Worm (Caenorhabditis elegans) whole organism, L1 larva: ENCODE results near the gene W01D2.6.

Experiments used
- C04F5.9 ChIP-seq: sonication (generic microtip); optimal IDR thresholded peaks from 2 replicates; lab custom pipeline; 2016; ENCODE audit warnings: missing genetic modification characterization, missing compliant biosample characterization
- Y116A8C.19 ChIP-seq: sonication (generic microtip); optimal IDR thresholded peaks from 2 replicates; lab custom pipeline; 2016; ENCODE audit warnings: missing compliant biosample characterization, missing genetic modification characterization, borderline replicate concordance
- aha-1 ChIP-seq: fragments of 150-350 bp; optimal IDR thresholded peaks from 2 replicates; lab custom pipeline; 2014; ENCODE audit warnings: missing biosample characterization, missing genetic modification characterization
- alr-1 ChIP-seq: fragments of 200-800 bp; sonication (Bioruptor generic); optimal IDR thresholded peaks from 2 replicates; lab custom pipeline; 2018; ENCODE audit warnings: borderline replicate concordance, mild to moderate bottlenecking, missing genetic modification characterization, missing compliant biosample characterization
- blmp-1 ChIP-seq: fragments of 150-350 bp; optimal IDR thresholded peaks from 2 replicates; lab custom pipeline; 2014; ENCODE audit warnings: missing biosample characterization, missing genetic modification characterization
- ceh-63 ChIP-seq: fragments of 200-800 bp; sonication (Bioruptor generic); optimal IDR thresholded peaks from 2 replicates; lab custom pipeline; 2018; ENCODE audit warnings: mild to moderate bottlenecking, missing genetic modification characterization, missing compliant biosample characterization
- ceh-8 ChIP-seq: fragments of 200-800 bp; sonication (Bioruptor generic); optimal IDR thresholded peaks from 2 replicates; lab custom pipeline; 2018; ENCODE audit warnings: mild to moderate bottlenecking, missing genetic modification characterization, moderate library complexity, missing compliant biosample characterization
- ceh-88 ChIP-seq: fragments of 200-800 bp; sonication (Bioruptor generic); IDR thresholded peaks from 2 replicates; pipeline ENCODE4 v1.3.6; 2022; ENCODE audit warnings: missing genetic modification characterization, missing compliant biosample characterization
- ceh-90 ChIP-seq: sonication (generic microtip); optimal IDR thresholded peaks from 2 replicates; lab custom pipeline; 2016; ENCODE audit warnings: missing genetic modification characterization, missing compliant biosample characterization
- ces-1 ChIP-seq: fragments of 150-350 bp; optimal IDR thresholded peaks from 2 replicates; lab custom pipeline; 2014; ENCODE audit warnings: missing biosample characterization, missing genetic modification reagents, missing genetic modification characterization
- dpl-1 ChIP-seq, 3 experiments: fragments of 150-350 bp in 2 of 3; sonication (generic microtip) in 1 of 3; optimal IDR thresholded peaks; 2 replicates each; lab custom pipeline; 2014 to 2017; ENCODE audit warnings: missing biosample characterization in 3 of 3, missing genetic modification characterization in 3 of 3, missing genetic modification reagents in 3 of 3
- efl-1 ChIP-seq, 4 experiments: fragments of 150-350 bp; optimal IDR thresholded peaks in 3 of 4; peaks in 1 of 4; 1 replicate in 1 of 4; 2 replicates in 3 of 4; lab custom pipeline; 2014; ENCODE audit warnings: missing biosample characterization in 2 of 4, missing genetic modification characterization in 2 of 4, missing genetic modification reagents in 2 of 4
- efl-3 ChIP-seq: fragments of 200-800 bp; sonication (Bioruptor generic); optimal IDR thresholded peaks from 2 replicates; lab custom pipeline; 2018; ENCODE audit warnings: mild to moderate bottlenecking, missing genetic modification characterization, missing compliant biosample characterization
- egl-13 ChIP-seq: sonication (generic microtip); optimal IDR thresholded peaks from 2 replicates; lab custom pipeline; 2016; ENCODE audit warnings: missing genotype, missing genetic modification reagents, missing genetic modification characterization, missing compliant biosample characterization
- fkh-10 ChIP-seq: sonication (generic microtip); optimal IDR thresholded peaks from 2 replicates; lab custom pipeline; 2017; ENCODE audit warnings: missing biosample characterization, missing genetic modification reagents, missing genetic modification characterization
- fkh-4 ChIP-seq: sonication (generic microtip); optimal IDR thresholded peaks from 2 replicates; lab custom pipeline; 2016; ENCODE audit warnings: missing compliant biosample characterization, missing genetic modification characterization, borderline replicate concordance
- fkh-8 ChIP-seq: sonication (generic microtip); optimal IDR thresholded peaks from 2 replicates; lab custom pipeline; 2016; ENCODE audit warnings: mild to moderate bottlenecking, missing genetic modification characterization, missing compliant biosample characterization
- fos-1 ChIP-seq: fragments of 150-350 bp; optimal IDR thresholded peaks from 2 replicates; lab custom pipeline; 2014; ENCODE audit warnings: missing biosample characterization, missing genetic modification characterization
- irx-1 ChIP-seq: sonication (generic microtip); optimal IDR thresholded peaks from 2 replicates; lab custom pipeline; 2016; ENCODE audit warnings: missing genetic modification characterization, missing compliant biosample characterization
- jun-1 ChIP-seq: fragments of 150-350 bp; optimal IDR thresholded peaks from 2 replicates; lab custom pipeline; 2014; ENCODE audit warnings: missing biosample characterization, missing genetic modification reagents, missing genetic modification characterization
- lin-13 ChIP-seq: fragments of 150-350 bp; optimal IDR thresholded peaks from 2 replicates; lab custom pipeline; 2014; ENCODE audit warnings: missing biosample characterization, missing genetic modification reagents, missing genetic modification characterization
- lin-14 ChIP-seq: fragments of 200-800 bp; sonication (Bioruptor generic); optimal IDR thresholded peaks from 2 replicates; lab custom pipeline; 2018; ENCODE audit warnings: mild to moderate bottlenecking, missing genetic modification characterization, moderate library complexity, missing compliant biosample characterization
- lin-15B ChIP-seq: fragments of 150-350 bp; sonication (generic microtip); optimal IDR thresholded peaks from 3 replicates; lab custom pipeline; 2014; ENCODE audit warnings: missing biosample characterization, missing genetic modification characterization
- lin-35 ChIP-seq, 2 experiments: fragments of 150-350 bp; optimal IDR thresholded peaks; 2 replicates each; lab custom pipeline; 2014; ENCODE audit warnings: missing biosample characterization in 2 of 2, missing genetic modification characterization in 2 of 2, missing genetic modification reagents in 2 of 2
- lir-3 ChIP-seq: sonication (generic microtip); optimal IDR thresholded peaks from 2 replicates; lab custom pipeline; 2016; ENCODE audit warnings: mild to moderate bottlenecking, missing genetic modification characterization, moderate library complexity, missing compliant biosample characterization; ENCODE audit not compliant: poor library complexity
- lsy-2 ChIP-seq, 2 experiments: fragments of 150-350 bp; optimal IDR thresholded peaks; 2 replicates each; lab custom pipeline; 2014; ENCODE audit warnings: missing biosample characterization in 2 of 2, missing genetic modification characterization in 2 of 2
- mab-9 ChIP-seq: fragments of 200-800 bp; sonication (Bioruptor generic); IDR thresholded peaks from 2 replicates; pipeline ENCODE4 v1.3.6; 2022; ENCODE audit warnings: missing genetic modification reagents, missing genetic modification characterization, missing compliant biosample characterization
- mef-2 ChIP-seq: fragments of 150-350 bp; optimal IDR thresholded peaks from 2 replicates; lab custom pipeline; 2014; ENCODE audit warnings: missing biosample characterization, missing genetic modification characterization
- mep-1 ChIP-seq: fragments of 150-350 bp; optimal IDR thresholded peaks from 2 replicates; lab custom pipeline; 2014; ENCODE audit warnings: missing biosample characterization, missing genetic modification characterization
- nhr-19 ChIP-seq: fragments of 200-800 bp; sonication (Bioruptor generic); conservative IDR thresholded peaks from 2 replicates; pipeline ENCODE4 v1.3.6; 2022; ENCODE audit warnings: missing genetic modification characterization, missing compliant biosample characterization
- nhr-20 ChIP-seq: sonication (generic microtip); optimal IDR thresholded peaks from 2 replicates; lab custom pipeline; 2016; ENCODE audit warnings: mild to moderate bottlenecking, missing genetic modification characterization, missing compliant biosample characterization
- nhr-28 ChIP-seq: fragments of 150-350 bp; optimal IDR thresholded peaks from 2 replicates; lab custom pipeline; 2014; ENCODE audit warnings: missing biosample characterization, missing genetic modification characterization
- nhr-47 ChIP-seq: sonication (generic microtip); optimal IDR thresholded peaks from 2 replicates; lab custom pipeline; 2016; ENCODE audit warnings: mild to moderate bottlenecking, missing genetic modification characterization, moderate library complexity, missing compliant biosample characterization
- nhr-77 ChIP-seq: fragments of 150-350 bp; optimal IDR thresholded peaks from 2 replicates; lab custom pipeline; 2014; ENCODE audit warnings: missing biosample characterization, missing genetic modification characterization
- nhr-90 ChIP-seq: sonication (generic microtip); optimal IDR thresholded peaks from 2 replicates; lab custom pipeline; 2016; ENCODE audit warnings: mild to moderate bottlenecking, missing genetic modification characterization, missing compliant biosample characterization; ENCODE audit not compliant: poor library complexity
- pag-3 ChIP-seq: sonication (generic microtip); optimal IDR thresholded peaks from 2 replicates; lab custom pipeline; 2017; ENCODE audit warnings: missing genetic modification characterization, mild to moderate bottlenecking, missing compliant biosample characterization, antibody characterized with exemption, borderline replicate concordance; ENCODE audit not compliant: insufficient read depth
- pax-3 ChIP-seq: fragments of 200-800 bp; sonication (Bioruptor generic); optimal IDR thresholded peaks from 2 replicates; lab custom pipeline; 2018; ENCODE audit warnings: mild to moderate bottlenecking, missing genetic modification characterization, moderate library complexity, missing compliant biosample characterization
- pqm-1 ChIP-seq: sonication (generic microtip); optimal IDR thresholded peaks from 3 replicates; lab custom pipeline; 2017; ENCODE audit warnings: missing biosample characterization, missing genetic modification characterization
- skn-1 ChIP-seq: fragments of 150-350 bp; optimal IDR thresholded peaks from 2 replicates; lab custom pipeline; 2014; ENCODE audit warnings: missing biosample characterization, missing genetic modification characterization
- snpc-4 ChIP-seq: fragments of 150-350 bp; optimal IDR thresholded peaks from 2 replicates; lab custom pipeline; 2014; ENCODE audit warnings: missing biosample characterization, missing genetic modification characterization
- snu-23 ChIP-seq: sonication (generic microtip); optimal IDR thresholded peaks from 2 replicates; lab custom pipeline; 2016; ENCODE audit warnings: missing genetic modification characterization, missing compliant biosample characterization
- sup-37 ChIP-seq: fragments of 200-800 bp; sonication (Bioruptor generic); optimal IDR thresholded peaks from 2 replicates; lab custom pipeline; 2018; ENCODE audit warnings: mild to moderate bottlenecking, missing genetic modification characterization, missing compliant biosample characterization
- tlp-1 ChIP-seq: fragments of 150-350 bp; optimal IDR thresholded peaks from 2 replicates; lab custom pipeline; 2014; ENCODE audit warnings: missing biosample characterization, missing genetic modification characterization
- unc-62 ChIP-seq: fragments of 150-350 bp; optimal IDR thresholded peaks from 2 replicates; lab custom pipeline; 2014; ENCODE audit warnings: missing biosample characterization, missing genetic modification reagents, missing genetic modification characterization
- unc-86 ChIP-seq: sonication (generic microtip); optimal IDR thresholded peaks from 2 replicates; lab custom pipeline; 2016; ENCODE audit warnings: missing genetic modification characterization, missing compliant biosample characterization
- vab-15 ChIP-seq: sonication (generic microtip); optimal IDR thresholded peaks from 2 replicates; lab custom pipeline; 2017; ENCODE audit warnings: missing genotype, mild to moderate bottlenecking, missing genetic modification characterization, missing compliant biosample characterization
- zag-1 ChIP-seq: fragments of 150-350 bp; optimal IDR thresholded peaks from 2 replicates; lab custom pipeline; 2014; ENCODE audit warnings: missing biosample characterization, missing genetic modification characterization
- zip-4 ChIP-seq: fragments of 200-800 bp; sonication (Bioruptor generic); optimal IDR thresholded peaks from 2 replicates; lab custom pipeline; 2018; ENCODE audit warnings: mild to moderate bottlenecking, missing genetic modification characterization, moderate library complexity, missing compliant biosample characterization
- ztf-11 ChIP-seq, 2 experiments: sonication (generic microtip); optimal IDR thresholded peaks; 2 replicates each; lab custom pipeline; 2016 to 2017; ENCODE audit warnings: missing genetic modification characterization in 2 of 2, missing biosample characterization in 1 of 2, missing compliant biosample characterization in 1 of 2
- ztf-4 ChIP-seq: fragments of 150-350 bp; optimal IDR thresholded peaks from 2 replicates; lab custom pipeline; 2014; ENCODE audit warnings: missing biosample characterization, missing genetic modification characterization

Gene W01D2.6

DNA sequence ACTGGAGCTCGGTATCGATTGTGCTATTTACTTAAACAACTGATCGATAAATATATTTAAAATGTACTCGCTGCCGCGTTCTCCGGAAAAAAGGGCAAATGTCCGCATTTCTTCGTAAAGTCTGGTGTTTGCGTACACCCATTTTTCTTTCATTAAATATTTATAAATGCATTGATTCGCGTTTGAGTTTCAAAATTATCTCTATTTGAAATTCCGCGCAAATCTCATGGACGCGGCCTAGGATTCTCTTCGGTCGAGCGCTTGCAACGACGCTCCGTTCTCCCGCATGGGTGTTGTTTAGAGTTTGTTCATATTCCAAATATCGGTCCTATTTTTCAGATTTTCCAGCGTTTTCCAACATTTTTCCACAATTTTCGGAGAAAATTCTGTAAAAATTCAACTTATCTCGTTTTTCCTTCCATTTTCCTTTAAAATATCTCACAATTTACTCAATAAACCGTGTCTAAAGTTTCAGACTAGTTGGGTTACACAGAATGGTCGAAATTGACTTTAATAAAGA, 13.8 kb upstream of the W01D2.6 start, which contains the start of gene eif-3.B (continued):
- TF ChIP-seq nhr-28 (tag; lab: Kevin White, UChicago) (peak; percentile 26), fkh-4 (tag; lab: Kevin White, UChicago) (peak; percentile 99), nhr-20 (peak; percentile 97), lin-35 (GFP tag; optimal IDR thresholded peaks at IDR 0.05; lab: Kevin White, UChicago) (peak; percentile 98), mep-1 (tag; lab: Kevin White, UChicago) (peak; percentile 96), pag-3 (tag; lab: Kevin White, UChicago) (no peak), unc-86 (tag; lab: Kevin White, UChicago) (peak; percentile 99), aha-1 (peak; percentile 51), lsy-2 (tag; optimal IDR thresholded peaks at IDR 0.05; lab: Kevin White, UChicago) (peak; percentile 95 to 96), dpl-1 (GFP tag; optimal IDR thresholded peaks at IDR 0.05; lab: Kevin White, UChicago) (peak; percentile 97 to 98 (median 97)), ceh-63 (GFP tag; lab: Kevin White, UChicago) (peak; percentile 70), tlp-1 (tag; lab: Kevin White, UChicago) (no peak), lin-13 (GFP tag; lab: Kevin White, UChicago) (peak; percentile 94), ceh-8 (GFP tag; lab: Kevin White, UChicago) (peak; percentile 94), pax-3 (peak; percentile 96), nhr-19 (GFP tag; lab: Robert Waterston, UW) (peak; percentile 96), unc-62 (no peak), mab-9 (GFP tag; lab: Robert Waterston, UW) (peak; percentile 74; the same call in 1 of the 2 replicates), ztf-11 (tag; optimal IDR thresholded peaks at IDR 0.05; lab: Kevin White, UChicago) (peak in 1 of 2 experiments; percentile 97), alr-1 (no peak), skn-1 (tag; lab: Kevin White, UChicago) (peak; percentile 94), lin-14 (GFP tag; lab: Kevin White, UChicago) (peak; percentile 93), snu-23 (GFP tag; lab: Kevin White, UChicago) (peak; percentile 98), egl-13 (tag; lab: Kevin White, UChicago) (peak; percentile 98), mef-2 (peak; percentile 15), fkh-10 (peak; percentile 43), blmp-1 (tag; lab: Kevin White, UChicago) (peak; percentile 84), nhr-47 (tag; lab: Kevin White, UChicago) (peak; percentile 98), Y116A8C.19 (tag; lab: Kevin White, UChicago) (peak; percentile 90), jun-1 (tag; lab: Kevin White, UChicago) (peak; percentile 87), pqm-1 (tag; lab: Kevin White, UChicago) (no peak)

DNA sequence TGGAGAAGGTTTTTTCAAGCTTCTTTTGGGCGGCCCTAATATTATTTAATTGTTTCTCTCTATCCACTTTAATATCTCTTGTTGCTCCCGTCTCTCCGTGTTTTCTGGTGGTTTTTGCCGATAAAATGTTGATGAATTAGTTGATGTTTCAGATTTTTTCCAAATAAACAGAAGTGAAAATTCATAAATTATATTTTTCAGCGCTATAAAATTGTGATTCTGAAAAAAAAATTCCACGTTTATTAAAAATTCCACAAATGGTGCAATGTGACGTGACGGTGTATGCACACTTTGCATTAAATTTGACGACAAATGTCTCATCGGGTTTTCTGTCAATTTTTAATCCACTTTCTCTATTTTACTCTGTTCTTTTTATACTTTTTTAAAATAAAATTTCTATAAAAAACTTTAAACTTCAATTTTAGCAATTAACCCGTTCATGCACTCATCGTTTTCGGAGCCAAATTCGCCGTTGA, 10.7 kb upstream of the W01D2.6 start, which contains the start of gene tbc-20:
tbc-20 (plus strand) TSS at position 426 of the 476 bp plus-strand sequence.
- TF ChIP-seq efl-3 (GFP tag; lab: Kevin White, UChicago) (no peak), sup-37 (GFP tag; lab: Kevin White, UChicago) (no peak), fkh-8 (no peak), irx-1 (tag; lab: Kevin White, UChicago) (no peak), ceh-90 (peak; percentile 13), snpc-4 (tag; lab: Kevin White, UChicago) (peak; percentile 48), zag-1 (tag; lab: Kevin White, UChicago) (no peak), nhr-19 (GFP tag; lab: Robert Waterston, UW) (no peak), lin-35 (GFP tag; optimal IDR thresholded peaks at IDR 0.05; lab: Kevin White, UChicago) (peak; percentile 11 to 53), C04F5.9 (tag; lab: Kevin White, UChicago) (no peak), fos-1 (tag; lab: Kevin White, UChicago) (no peak), ztf-11 (tag; optimal IDR thresholded peaks at IDR 0.05; lab: Kevin White, UChicago) (no peak), tlp-1 (tag; lab: Kevin White, UChicago) (no peak), nhr-90 (no peak), vab-15 (no peak), ceh-88 (GFP tag; lab: Robert Waterston, UW) (no peak), efl-1 (optimal IDR thresholded peaks at IDR 0.05; lab: Kevin White, UChicago) (peak; percentile 20 to 57), efl-1 (GFP tag; optimal IDR thresholded peaks at IDR 0.05 in 1 of 2; lab: Kevin White, UChicago) (peak; percentile 62 to 95), skn-1 (tag; lab: Kevin White, UChicago) (no peak), lir-3 (tag; lab: Kevin White, UChicago) (peak; percentile 22), lin-15B (tag; lab: Kevin White, UChicago) (no peak), nhr-77 (peak; percentile 14), zip-4 (GFP tag; lab: Kevin White, UChicago) (no peak), fkh-4 (tag; lab: Kevin White, UChicago) (no peak), ces-1 (GFP tag; lab: Kevin White, UChicago) (no peak), ztf-4 (tag; lab: Kevin White, UChicago) (no peak)
